Fruit fly (Drosophila melanogaster): ENCODE results near the gene ph-p.
A peak's percentile ranks its signal among the peaks of the same experiment; 100 is the strongest.

- TF ChIP-seq CG32121 (GFP tag; IDR thresholded peaks at IDR 0.05) (peak; percentile 62), CG15710 (tag; optimal IDR thresholded peaks at IDR 0.05) (no peak), EcR (GFP tag; optimal IDR thresholded peaks at IDR 0.05) (no peak), Snoo (tag; optimal IDR thresholded peaks at IDR 0.05) (no peak), CG4496 (GFP tag; IDR thresholded peaks at IDR 0.05) (no peak), CG12605 (GFP tag; IDR thresholded peaks at IDR 0.05) (no peak), CG17806 (tag; optimal IDR thresholded peaks at IDR 0.05) (no peak)
Observed at dm6 chrX:2168485-2169199, 30.5 kb upstream of the ph-p start.

Data from whole organism, pupa.